Fruit fly (Drosophila melanogaster) whole organism, prepupa: ENCODE data around the gene Task7.

ENCODE experiments used
- Blimp-1 ChIP-seq: fragments of 200-800 bp; sonication (Bioruptor generic); optimal IDR thresholded peaks from 3 replicates; lab custom pipeline; 2017; ENCODE audit warnings: missing biosample characterization, missing genetic modification characterization, mild to moderate bottlenecking, moderate library complexity, missing genetic modification reagents
- CG10669 ChIP-seq: fragments of 200-800 bp; sonication (Bioruptor generic); optimal IDR thresholded peaks from 3 replicates; lab custom pipeline; 2018; ENCODE audit warnings: missing biosample characterization, mild to moderate bottlenecking, missing genetic modification characterization, moderate library complexity
- CG11762 ChIP-seq: fragments of 200-800 bp; sonication (Bioruptor generic); optimal IDR thresholded peaks from 3 replicates; lab custom pipeline; 2016; ENCODE audit warnings: missing biosample characterization, missing genetic modification characterization; ENCODE audit not compliant: insufficient read depth
- CG11902 ChIP-seq: fragments of 200-800 bp; sonication (Bioruptor generic); optimal IDR thresholded peaks from 3 replicates; lab custom pipeline; 2016; ENCODE audit warnings: missing biosample characterization, missing genetic modification characterization
- CG15336 ChIP-seq: fragments of 200-800 bp; sonication (Bioruptor generic); IDR thresholded peaks from 2 replicates; pipeline ENCODE4 v1.3.6; 2022; ENCODE audit warnings: missing biosample characterization, missing genetic modification characterization
- CG1621 ChIP-seq: fragments of 200-800 bp; sonication (Bioruptor generic); optimal IDR thresholded peaks from 3 replicates; lab custom pipeline; 2018; ENCODE audit warnings: missing biosample characterization, mild to moderate bottlenecking, missing genetic modification characterization
- CG16779 ChIP-seq: fragments of 200-800 bp; sonication (Bioruptor generic); optimal IDR thresholded peaks from 3 replicates; lab custom pipeline; 2017; ENCODE audit warnings: missing biosample characterization, mild to moderate bottlenecking, missing genetic modification characterization
- CG3032 ChIP-seq: fragments of 200-800 bp; optimal IDR thresholded peaks from 2 replicates; lab custom pipeline; 2019; ENCODE audit warnings: missing biosample characterization, mild to moderate bottlenecking, missing genetic modification characterization, moderate library complexity
- CG31627 ChIP-seq: fragments of 200-800 bp; sonication (Bioruptor generic); optimal IDR thresholded peaks from 3 replicates; lab custom pipeline; 2016; ENCODE audit warnings: missing biosample characterization, missing genetic modification characterization
- CG32006 ChIP-seq: fragments of 200-800 bp; sonication (Bioruptor generic); optimal IDR thresholded peaks from 3 replicates; lab custom pipeline; 2017; ENCODE audit warnings: missing biosample characterization, mild to moderate bottlenecking, missing genetic modification characterization
- CG34406 ChIP-seq: fragments of 200-800 bp; sonication (Bioruptor generic); optimal IDR thresholded peaks from 3 replicates; lab custom pipeline; 2016; ENCODE audit warnings: missing biosample characterization, missing genetic modification characterization
- CG3919 ChIP-seq: fragments of 200-800 bp; sonication (Bioruptor generic); optimal IDR thresholded peaks from 3 replicates; lab custom pipeline; 2016; ENCODE audit warnings: missing biosample characterization, missing genetic modification characterization
- CG4318 ChIP-seq: fragments of 200-800 bp; sonication (Bioruptor generic); optimal IDR thresholded peaks from 3 replicates; lab custom pipeline; 2017; ENCODE audit warnings: missing biosample characterization, mild to moderate bottlenecking, missing genetic modification characterization
- CG6163 ChIP-seq: fragments of 200-800 bp; sonication (Bioruptor generic); IDR thresholded peaks from 3 replicates; pipeline ENCODE4 v1.3.6; 2022; ENCODE audit warnings: missing biosample characterization, missing genetic modification characterization
- CG6792 ChIP-seq: fragments of 200-800 bp; sonication (Bioruptor generic); optimal IDR thresholded peaks from 3 replicates; lab custom pipeline; 2016; ENCODE audit warnings: missing biosample characterization, missing genetic modification characterization
- CG6854 ChIP-seq: fragments of 200-800 bp; sonication (Bioruptor generic); optimal IDR thresholded peaks from 2 replicates; lab custom pipeline; 2017; ENCODE audit warnings: missing biosample characterization, mild to moderate bottlenecking, missing genetic modification characterization
- CG7368 ChIP-seq: fragments of 200-800 bp; sonication (Bioruptor generic); optimal IDR thresholded peaks from 3 replicates; lab custom pipeline; 2016; ENCODE audit warnings: missing biosample characterization, missing genetic modification characterization
- CG8119 ChIP-seq: fragments of 200-800 bp; sonication (Bioruptor generic); IDR thresholded peaks from 3 replicates; pipeline ENCODE4 v1.3.6; 2022; ENCODE audit warnings: missing biosample characterization, missing genetic modification characterization
- CG8319 ChIP-seq: fragments of 200-800 bp; sonication (Bioruptor generic); optimal IDR thresholded peaks from 3 replicates; lab custom pipeline; 2016; ENCODE audit warnings: missing biosample characterization, missing genetic modification characterization
- CG8632 ChIP-seq: fragments of 200-800 bp; sonication (Bioruptor generic); optimal IDR thresholded peaks from 3 replicates; lab custom pipeline; 2016; ENCODE audit warnings: missing biosample characterization, missing genetic modification characterization
- CG9139 ChIP-seq: fragments of 200-800 bp; sonication (Bioruptor generic); optimal IDR thresholded peaks from 3 replicates; lab custom pipeline; 2017; ENCODE audit warnings: missing biosample characterization, mild to moderate bottlenecking, missing genetic modification characterization
- Eip75B ChIP-seq: fragments of 200-800 bp; sonication (Bioruptor generic); optimal IDR thresholded peaks from 3 replicates; lab custom pipeline; 2016; ENCODE audit warnings: missing biosample characterization, missing genetic modification characterization
- Eip78C ChIP-seq: fragments of 200-800 bp; sonication (Bioruptor generic); peaks from one replicate; lab custom pipeline; 2016; ENCODE audit warnings: missing biosample characterization, missing genetic modification characterization
- Eip93F ChIP-seq: fragments of 200-800 bp; sonication (Bioruptor generic); optimal IDR thresholded peaks from 2 replicates; lab custom pipeline; 2016; ENCODE audit warnings: missing biosample characterization, mild to moderate bottlenecking, missing genetic modification characterization
- Ets96B ChIP-seq: fragments of 200-800 bp; optimal IDR thresholded peaks from 2 replicates; lab custom pipeline; 2019; ENCODE audit warnings: missing biosample characterization, mild to moderate bottlenecking, missing genetic modification characterization, moderate library complexity
- Gug ChIP-seq: fragments of 200-800 bp; sonication (Bioruptor generic); IDR thresholded peaks from 2 replicates; pipeline ENCODE4 v1.3.6; 2022; ENCODE audit warnings: missing biosample characterization, missing genetic modification characterization
- Hr39 ChIP-seq: fragments of 200-800 bp; sonication (Bioruptor generic); optimal IDR thresholded peaks from 2 replicates; lab custom pipeline; 2016; ENCODE audit warnings: missing biosample characterization, missing genetic modification characterization
- Hr4 ChIP-seq: fragments of 200-800 bp; sonication (Bioruptor generic); optimal IDR thresholded peaks from 3 replicates; lab custom pipeline; 2016; ENCODE audit warnings: missing biosample characterization, missing genetic modification characterization
- Lpt ChIP-seq: fragments of 200-800 bp; sonication (Bioruptor generic); optimal IDR thresholded peaks from 3 replicates; lab custom pipeline; 2016; ENCODE audit warnings: missing biosample characterization, missing genetic modification characterization
- Met ChIP-seq: fragments of 200-800 bp; sonication (Bioruptor generic); optimal IDR thresholded peaks from 3 replicates; lab custom pipeline; 2016; ENCODE audit warnings: missing biosample characterization, missing genetic modification characterization
- OdsH ChIP-seq: fragments of 200-800 bp; sonication (Bioruptor generic); optimal IDR thresholded peaks from 3 replicates; lab custom pipeline; 2016; ENCODE audit warnings: missing biosample characterization, missing genetic modification characterization
- Smox ChIP-seq: fragments of 200-800 bp; sonication (Bioruptor generic); optimal IDR thresholded peaks from 3 replicates; lab custom pipeline; 2016; ENCODE audit warnings: missing biosample characterization, missing genetic modification characterization
- Sox14 ChIP-seq: fragments of 200-800 bp; sonication (Bioruptor generic); optimal IDR thresholded peaks from 3 replicates; lab custom pipeline; 2016; ENCODE audit warnings: missing biosample characterization, missing genetic modification characterization
- Sox15 ChIP-seq: fragments of 200-800 bp; sonication (Bioruptor generic); optimal IDR thresholded peaks from 3 replicates; lab custom pipeline; 2016; ENCODE audit warnings: missing biosample characterization, missing genetic modification characterization
- achi ChIP-seq: fragments of 200-800 bp; sonication (Bioruptor generic); optimal IDR thresholded peaks from 3 replicates; lab custom pipeline; 2016; ENCODE audit warnings: missing biosample characterization, missing genetic modification characterization
- acj6 ChIP-seq: fragments of 200-800 bp; sonication (Bioruptor generic); optimal IDR thresholded peaks from 3 replicates; lab custom pipeline; 2016; ENCODE audit warnings: missing biosample characterization, missing genetic modification characterization
- cyc ChIP-seq: fragments of 200-800 bp; sonication (Bioruptor generic); optimal IDR thresholded peaks from 3 replicates; lab custom pipeline; 2016; ENCODE audit warnings: missing biosample characterization, missing genetic modification characterization
- dac ChIP-seq: fragments of 200-800 bp; sonication (Bioruptor generic); optimal IDR thresholded peaks from 2 replicates; lab custom pipeline; 2017; ENCODE audit warnings: missing biosample characterization, mild to moderate bottlenecking, missing genetic modification characterization
- eg ChIP-seq: fragments of 200-800 bp; sonication (Bioruptor generic); IDR thresholded peaks from 3 replicates; pipeline ENCODE4 v1.3.6; 2022; ENCODE audit warnings: missing biosample characterization, missing genetic modification characterization
- fd59A ChIP-seq: fragments of 200-800 bp; sonication (Bioruptor generic); optimal IDR thresholded peaks from 2 replicates; lab custom pipeline; 2017; ENCODE audit warnings: missing biosample characterization, mild to moderate bottlenecking, missing genetic modification characterization, missing genetic modification reagents
- fd85E ChIP-seq: fragments of 200-800 bp; sonication (Bioruptor generic); optimal IDR thresholded peaks from 3 replicates; lab custom pipeline; 2016; ENCODE audit warnings: missing biosample characterization, missing genetic modification characterization
- fkh ChIP-seq: fragments of 200-800 bp; sonication (Bioruptor generic); optimal IDR thresholded peaks from 3 replicates; lab custom pipeline; 2017; ENCODE audit warnings: missing biosample characterization, mild to moderate bottlenecking, missing genetic modification characterization, moderate library complexity
- lz ChIP-seq: fragments of 200-800 bp; sonication (Bioruptor generic); optimal IDR thresholded peaks from 3 replicates; lab custom pipeline; 2016; ENCODE audit warnings: missing biosample characterization, missing genetic modification characterization
- net ChIP-seq: fragments of 200-800 bp; sonication (Bioruptor generic); optimal IDR thresholded peaks from 3 replicates; lab custom pipeline; 2016; ENCODE audit warnings: missing biosample characterization, missing genetic modification characterization
- pdm3 ChIP-seq: fragments of 200-800 bp; sonication (Bioruptor generic); optimal IDR thresholded peaks from 3 replicates; lab custom pipeline; 2016; ENCODE audit warnings: missing biosample characterization, missing genetic modification characterization
- salr ChIP-seq, 2 experiments: fragments of 200-800 bp; sonication (Bioruptor generic); optimal IDR thresholded peaks; 3 replicates each; lab custom pipeline; 2016 to 2018; ENCODE audit warnings: missing biosample characterization in 2 of 2, missing genetic modification characterization in 2 of 2, mild to moderate bottlenecking in 1 of 2
- spab ChIP-seq: fragments of 200-800 bp; sonication (Bioruptor generic); optimal IDR thresholded peaks from 2 replicates; lab custom pipeline; 2017; ENCODE audit warnings: missing biosample characterization, mild to moderate bottlenecking, missing genetic modification characterization, missing genetic modification reagents
- ss ChIP-seq, 2 experiments: fragments of 200-800 bp; sonication (Bioruptor generic); optimal IDR thresholded peaks; 2 replicates in 1 of 2; 3 replicates in 1 of 2; lab custom pipeline; 2017 to 2018; ENCODE audit warnings: mild to moderate bottlenecking in 2 of 2, missing biosample characterization in 2 of 2, missing genetic modification characterization in 2 of 2, moderate library complexity in 1 of 2
- svp ChIP-seq: fragments of 200-800 bp; sonication (Bioruptor generic); peaks from one replicate; lab custom pipeline; 2016; ENCODE audit warnings: missing biosample characterization, missing genetic modification characterization
- topi ChIP-seq: fragments of 200-800 bp; sonication (Bioruptor generic); optimal IDR thresholded peaks from 3 replicates; lab custom pipeline; 2016; ENCODE audit warnings: missing biosample characterization, missing genetic modification characterization
- vri ChIP-seq: fragments of 200-800 bp; sonication (Bioruptor generic); optimal IDR thresholded peaks from 3 replicates; lab custom pipeline; 2016; ENCODE audit warnings: missing biosample characterization, mild to moderate bottlenecking, missing genetic modification characterization

The Task7 gene

dm6 chr3R:9434543-9435407, 22.7 kb upstream of the Task7 start:
- TF ChIP-seq Ets96B = peak; percentile 40
- TF ChIP-seq CG3032 = no peak
- TF ChIP-seq CG6792 = peak; percentile 38
- peak; percentile 74 for TF ChIP-seq net
- peak; percentile 60 for TF ChIP-seq CG3919 (GFP tag; lab: Kevin White, UChicago)
- TF ChIP-seq Hr4 = no peak
- TF ChIP-seq topi (GFP tag; lab: Kevin White, UChicago) = no peak
- peak; percentile 95 for TF ChIP-seq eg (GFP tag; lab: Robert Waterston, UW)
- no peak for TF ChIP-seq Eip93F (GFP tag; lab: Kevin White, UChicago)
- no peak for TF ChIP-seq Blimp-1 (GFP tag; lab: Kevin White, UChicago)
- TF ChIP-seq achi (GFP tag; lab: Kevin White, UChicago) = peak; percentile 73
- no peak for TF ChIP-seq CG9139 (GFP tag; lab: Kevin White, UChicago)
- TF ChIP-seq CG8119 (GFP tag; lab: Robert Waterston, UW) = peak; percentile 87
- peak; percentile 86 for TF ChIP-seq Eip78C (GFP tag; lab: Kevin White, UChicago)
- 0 out of 3 replicates have a peak, but pooled peaks have one; percentile 30 for TF ChIP-seq CG6163
- TF ChIP-seq spab (GFP tag; lab: Kevin White, UChicago) = peak; percentile 2
- peak; percentile 4 for TF ChIP-seq vri
- peak; percentile 22 for TF ChIP-seq Lpt
- peak; percentile 5 for TF ChIP-seq Sox15 (GFP tag; lab: Kevin White, UChicago)
- TF ChIP-seq Hr39 (GFP tag; lab: Kevin White, UChicago) = no peak
- no peak for TF ChIP-seq CG11902 (GFP tag; lab: Kevin White, UChicago)
- TF ChIP-seq CG11762 (GFP tag; lab: Kevin White, UChicago) = peak; percentile 33
- TF ChIP-seq CG6854 (GFP tag; lab: Kevin White, UChicago) = no peak
- TF ChIP-seq OdsH (GFP tag; lab: Kevin White, UChicago) = peak; percentile 73
- peak; percentile 60 for TF ChIP-seq svp (GFP tag; lab: Kevin White, UChicago)
- TF ChIP-seq Eip75B (GFP tag; lab: Kevin White, UChicago) = peak; percentile 48
- peak; percentile 32 for TF ChIP-seq CG10669 (GFP tag; lab: Kevin White, UChicago)
- no peak for TF ChIP-seq lz (GFP tag; lab: Kevin White, UChicago)
- no peak for TF ChIP-seq ss (GFP tag; optimal IDR thresholded peaks at IDR 0.05; lab: Kevin White, UChicago)
- no peak for TF ChIP-seq CG8319 (GFP tag; lab: Kevin White, UChicago)
- TF ChIP-seq CG1621 (tag; lab: Kevin White, UChicago) = no peak
- TF ChIP-seq Smox (GFP tag; lab: Kevin White, UChicago) = no peak
- peak in 1 of 2 experiments; percentile 78 for TF ChIP-seq salr (GFP tag; optimal IDR thresholded peaks at IDR 0.05; lab: Kevin White, UChicago)
- TF ChIP-seq CG32006 (GFP tag; lab: Kevin White, UChicago) = peak; percentile 85
- TF ChIP-seq CG4318 (GFP tag; lab: Kevin White, UChicago) = peak; percentile 67
- peak; percentile 17 for TF ChIP-seq CG34406 (GFP tag; lab: Kevin White, UChicago)
- TF ChIP-seq CG15336 (GFP tag; lab: Robert Waterston, UW) = peak; percentile 93
- no peak for TF ChIP-seq fd85E
- TF ChIP-seq Met (GFP tag; lab: Kevin White, UChicago) = no peak
- TF ChIP-seq pdm3 (GFP tag; lab: Kevin White, UChicago) = no peak
- peak; percentile 89 for TF ChIP-seq fkh (GFP tag; lab: Kevin White, UChicago)
- peak; percentile 28 for TF ChIP-seq cyc (GFP tag; lab: Kevin White, UChicago)
- TF ChIP-seq CG16779 (tag; lab: Kevin White, UChicago) = peak; percentile 38
- TF ChIP-seq fd59A (GFP tag; lab: Kevin White, UChicago) = peak; percentile 3
- TF ChIP-seq CG8632 (GFP tag; lab: Kevin White, UChicago) = peak; percentile 46
- TF ChIP-seq acj6 (GFP tag; lab: Kevin White, UChicago) = peak; percentile 48
- TF ChIP-seq CG7368 (GFP tag; lab: Kevin White, UChicago) = peak; percentile 31
- TF ChIP-seq Gug (GFP tag; lab: Robert Waterston, UW) = peak; percentile 84
- TF ChIP-seq CG31627 (GFP tag; lab: Kevin White, UChicago) = no peak
- peak; percentile 63 for TF ChIP-seq dac
- TF ChIP-seq Sox14 (GFP tag; lab: Kevin White, UChicago) = peak; percentile 39
